Worm (Caenorhabditis elegans) whole organism, early embryonic: ENCODE measurements around the gene idpp-5.
A peak's percentile ranks its signal among the peaks of the same experiment; 100 is the strongest.

ENCODE experiments used
- B0310.2 ChIP-seq: sonication (generic microtip); optimal IDR thresholded peaks from 2 replicates; lab custom pipeline; 2016; ENCODE audit warnings: mild to moderate bottlenecking, missing genetic modification characterization, missing compliant biosample characterization
- F13C5.2 ChIP-seq: sonication (generic microtip); optimal IDR thresholded peaks from 2 replicates; lab custom pipeline; 2017; ENCODE audit warnings: mild to moderate bottlenecking, missing genetic modification characterization, inconsistent platforms, missing compliant biosample characterization
- aly-1 ChIP-seq: sonication (generic microtip); optimal IDR thresholded peaks from 2 replicates; lab custom pipeline; 2016; ENCODE audit warnings: missing genetic modification characterization, missing compliant biosample characterization
- ama-1 ChIP-seq: fragments of 150-350 bp; optimal IDR thresholded peaks from 2 replicates; lab custom pipeline; 2014
- ceh-13 ChIP-seq: fragments of 200-800 bp; sonication (Bioruptor generic); optimal IDR thresholded peaks from 2 replicates; lab custom pipeline; 2018; ENCODE audit warnings: mild to moderate bottlenecking, missing genetic modification characterization, missing compliant biosample characterization
- ceh-36 ChIP-seq: sonication (generic microtip); optimal IDR thresholded peaks from 2 replicates; lab custom pipeline; 2016; ENCODE audit warnings: missing genetic modification characterization, inconsistent platforms, missing compliant biosample characterization
- ets-7 ChIP-seq: sonication (generic microtip); optimal IDR thresholded peaks from 2 replicates; lab custom pipeline; 2016; ENCODE audit warnings: missing genotype, missing genetic modification characterization, missing compliant biosample characterization
- flt-1 ChIP-seq: fragments of 200-800 bp; sonication (Bioruptor generic); IDR thresholded peaks from 2 replicates; pipeline ENCODE4 v1.3.6; 2022; ENCODE audit warnings: missing genetic modification characterization, missing compliant biosample characterization
- hmbx-1 ChIP-seq: sonication (generic microtip); optimal IDR thresholded peaks from 2 replicates; lab custom pipeline; 2016; ENCODE audit warnings: mild to moderate bottlenecking, missing genetic modification characterization, missing compliant biosample characterization
- hmg-4 ChIP-seq: fragments of 200-800 bp; sonication (Bioruptor generic); optimal IDR thresholded peaks from 2 replicates; lab custom pipeline; 2018; ENCODE audit warnings: mild to moderate bottlenecking, missing genetic modification characterization, missing compliant biosample characterization
- hnd-1 ChIP-seq: sonication (generic microtip); optimal IDR thresholded peaks from 2 replicates; lab custom pipeline; 2016; ENCODE audit warnings: missing genetic modification characterization, missing compliant biosample characterization
- pes-1 ChIP-seq: fragments of 200-800 bp; sonication (Bioruptor generic); IDR thresholded peaks from 2 replicates; pipeline ENCODE4 v1.3.6; 2022; ENCODE audit warnings: missing genetic modification reagents, missing genetic modification characterization, missing compliant biosample characterization
- scrt-1 ChIP-seq: fragments of 200-800 bp; sonication (Bioruptor generic); IDR thresholded peaks from 2 replicates; pipeline ENCODE4 v1.3.6; 2022; ENCODE audit warnings: missing genetic modification characterization, missing compliant biosample characterization
- sea-1 ChIP-seq: fragments of 200-800 bp; sonication (Bioruptor generic); conservative IDR thresholded peaks from 2 replicates; pipeline ENCODE4 v1.3.6; 2022; ENCODE audit warnings: missing genetic modification characterization, missing compliant biosample characterization
- tbx-11 ChIP-seq: fragments of 200-800 bp; sonication (Bioruptor generic); IDR thresholded peaks from 2 replicates; pipeline ENCODE4 v1.3.6; 2022; ENCODE audit warnings: missing genetic modification characterization, missing compliant biosample characterization
- tbx-37 ChIP-seq: fragments of 200-800 bp; sonication (Bioruptor generic); conservative IDR thresholded peaks from 2 replicates; pipeline ENCODE4 v1.3.6; 2022; ENCODE audit warnings: missing genetic modification reagents, missing genetic modification characterization, missing compliant biosample characterization
- tra-4 ChIP-seq: sonication (generic microtip); optimal IDR thresholded peaks from 2 replicates; lab custom pipeline; 2017; ENCODE audit warnings: missing genetic modification characterization, missing compliant biosample characterization

Gene idpp-5

DNA sequence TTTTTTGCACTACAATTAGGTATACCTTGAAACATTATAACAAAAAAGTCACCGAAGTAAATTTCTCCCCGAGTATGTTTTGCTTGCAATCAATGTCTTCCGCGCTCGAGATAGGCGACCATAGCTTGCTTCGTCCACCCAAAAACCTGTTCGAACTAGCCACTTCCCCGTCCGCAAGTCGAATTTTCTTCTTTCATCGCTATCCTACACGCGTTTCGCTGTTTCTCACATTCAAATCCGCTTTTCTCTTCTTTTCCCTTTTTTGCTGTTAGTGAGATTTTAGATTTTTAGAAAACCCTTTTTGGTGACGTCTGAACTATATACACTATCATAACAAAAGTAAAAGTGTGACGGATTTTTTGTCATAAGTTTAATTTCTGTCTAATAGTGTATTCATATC lies 19.4 kb downstream of the idpp-5 start:
- TF ChIP-seq pes-1 (GFP tag; lab: Robert Waterston, UW) (no peak), aly-1 (tag; lab: Kevin White, UChicago) (no peak), hnd-1 (tag; lab: Kevin White, UChicago) (no peak), hmbx-1 (tag; lab: Kevin White, UChicago) (no peak), tbx-11 (no peak), sea-1 (GFP tag; lab: Robert Waterston, UW) (no peak)

- no peak for TF ChIP-seq tbx-11
- TF ChIP-seq aly-1 (tag; lab: Kevin White, UChicago), result no peak
- peak; percentile 8 for TF ChIP-seq F13C5.2 (tag; lab: Kevin White, UChicago)
- peak; percentile 16; the same call in 1 of the 2 replicates for TF ChIP-seq pes-1 (GFP tag; lab: Robert Waterston, UW)
Observed at ce11 chrX:3772405-3772804, 20.2 kb downstream of the idpp-5 start, which contains the start of gene F47B7.2. TSS of gene F47B7.2 (plus strand) at chrX:3772762.

DNA sequence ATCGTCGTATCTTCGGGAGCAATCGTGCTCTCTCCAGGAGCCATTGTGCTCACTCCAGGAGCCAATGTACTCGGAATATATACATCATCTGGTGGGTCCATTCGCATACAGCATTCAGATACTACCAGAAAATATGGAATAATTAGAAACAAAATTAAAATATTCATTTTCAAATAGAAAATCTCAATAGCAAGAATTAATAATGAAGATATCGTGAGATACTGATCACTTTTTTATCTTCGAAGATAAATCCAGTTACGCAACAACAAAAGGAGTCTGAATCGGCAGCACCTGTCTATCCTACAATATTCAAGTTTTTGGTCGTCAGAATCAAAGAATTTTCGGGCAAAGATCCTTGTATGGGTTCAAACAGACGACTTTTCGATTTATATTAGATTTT lies 23.9 kb downstream of the idpp-5 start, which contains the start of gene F47B7.5:
Gene F47B7.5 (minus strand): TSS at position 101 of the 400 bp plus-strand sequence.
- TF ChIP-seq tbx-37 (GFP tag; lab: Robert Waterston, UW) (no peak), B0310.2 (no peak), aly-1 (tag; lab: Kevin White, UChicago) (no peak), ets-7 (tag; lab: Kevin White, UChicago) (no peak), flt-1 (GFP tag; lab: Robert Waterston, UW) (no peak), tbx-11 (no peak), pes-1 (GFP tag; lab: Robert Waterston, UW) (no peak), hmbx-1 (tag; lab: Kevin White, UChicago) (no peak), tra-4 (tag; lab: Kevin White, UChicago) (no peak), ama-1 (no peak), hnd-1 (tag; lab: Kevin White, UChicago) (no peak), ceh-36 (no peak), ceh-13 (GFP tag; lab: Kevin White, UChicago) (no peak), F13C5.2 (tag; lab: Kevin White, UChicago) (no peak), sea-1 (GFP tag; lab: Robert Waterston, UW) (no peak), hmg-4 (GFP tag; lab: Kevin White, UChicago) (no peak), scrt-1 (GFP tag; lab: Robert Waterston, UW) (no peak)

ce11 chrX:3766552-3766951 lies 26.1 kb downstream of the idpp-5 start, which contains the start of gene F47B7.4:
TSS of gene F47B7.4 (minus strand) at chrX:3766652.
- TF ChIP-seq sea-1 (GFP tag; lab: Robert Waterston, UW) (no peak), ama-1 (no peak), hmbx-1 (tag; lab: Kevin White, UChicago) (no peak), hmg-4 (GFP tag; lab: Kevin White, UChicago) (no peak), ceh-36 (no peak), B0310.2 (no peak), tbx-11 (no peak), hnd-1 (tag; lab: Kevin White, UChicago) (no peak), F13C5.2 (tag; lab: Kevin White, UChicago) (no peak)

- TF ChIP-seq ets-7 (tag; lab: Kevin White, UChicago) (no peak), ama-1 (no peak), ceh-13 (GFP tag; lab: Kevin White, UChicago) (no peak), hmbx-1 (tag; lab: Kevin White, UChicago) (no peak), hmg-4 (GFP tag; lab: Kevin White, UChicago) (no peak), aly-1 (tag; lab: Kevin White, UChicago) (no peak), scrt-1 (GFP tag; lab: Robert Waterston, UW) (no peak), F13C5.2 (tag; lab: Kevin White, UChicago) (no peak), flt-1 (GFP tag; lab: Robert Waterston, UW) (no peak), sea-1 (GFP tag; lab: Robert Waterston, UW) (no peak), tbx-37 (GFP tag; lab: Robert Waterston, UW) (no peak), hnd-1 (tag; lab: Kevin White, UChicago) (no peak)
Observed at ce11 chrX:3764295-3764694, 28.3 kb downstream of the idpp-5 start, which contains the start of gene F47B7.3. TSS of gene F47B7.3 (minus strand) at chrX:3764395.

DNA sequence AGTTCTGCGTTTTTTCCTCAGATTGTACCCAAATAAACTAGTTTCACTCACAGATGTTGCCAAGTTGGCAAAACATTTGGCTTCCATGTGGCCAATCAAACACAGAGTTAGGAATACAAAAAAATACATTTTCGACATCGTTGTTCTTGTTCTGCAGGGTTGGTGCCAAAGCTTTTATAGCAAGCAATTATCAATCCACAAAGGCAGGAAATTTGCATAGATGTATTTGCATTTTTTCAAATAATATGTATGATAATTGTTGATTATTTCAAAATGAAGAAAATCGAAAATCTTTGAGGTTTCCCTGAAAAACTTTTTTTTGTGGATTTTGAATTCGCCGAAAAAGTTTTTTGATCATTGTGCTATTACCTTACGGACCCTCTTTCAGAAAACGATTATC lies 30.2 kb downstream of the idpp-5 start, which contains the start of gene T14G12.11:
Gene T14G12.11 (minus strand): TSS at position 138 of the 400 bp plus-strand sequence.
- TF ChIP-seq hnd-1 (tag; lab: Kevin White, UChicago) (no peak), tra-4 (tag; lab: Kevin White, UChicago) (no peak), aly-1 (tag; lab: Kevin White, UChicago) (no peak), tbx-37 (GFP tag; lab: Robert Waterston, UW) (no peak), ama-1 (no peak)

- TF ChIP-seq tbx-37 (GFP tag; lab: Robert Waterston, UW) (no peak), sea-1 (GFP tag; lab: Robert Waterston, UW) (no peak), aly-1 (tag; lab: Kevin White, UChicago) (no peak), scrt-1 (GFP tag; lab: Robert Waterston, UW) (0 out of 2 replicates have a peak, but pooled peaks have one; percentile 58), hnd-1 (tag; lab: Kevin White, UChicago) (no peak), ama-1 (no peak)
Observed at ce11 chrX:3759820-3760219, 32.8 kb downstream of the idpp-5 start.

DNA sequence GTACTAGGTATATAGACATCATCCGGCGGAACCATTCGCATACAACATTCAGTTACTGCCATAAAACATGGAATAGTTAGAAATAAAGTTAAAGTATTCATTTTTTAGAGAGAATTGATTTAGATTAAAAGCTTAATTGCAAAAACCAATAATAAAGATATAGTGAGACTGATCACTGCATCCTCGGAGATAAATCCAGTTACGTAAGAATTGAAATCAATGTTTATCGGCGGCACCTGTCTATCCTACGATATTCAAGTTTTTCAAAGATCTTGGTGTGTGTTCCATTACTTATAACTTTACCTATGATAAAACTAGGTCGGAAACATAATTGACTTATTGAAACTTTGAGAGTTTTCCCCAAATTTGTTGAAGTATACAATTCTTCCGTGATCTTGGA lies 33.3 kb downstream of the idpp-5 start, which contains the start of gene T14G12.6:
Gene T14G12.6 (minus strand): TSS at position 101 of the 400 bp plus-strand sequence.
- TF ChIP-seq tra-4 (tag; lab: Kevin White, UChicago), result no peak
- TF ChIP-seq F13C5.2 (tag; lab: Kevin White, UChicago), result no peak
- no peak for TF ChIP-seq ama-1
- no peak for TF ChIP-seq ceh-36
- no peak for TF ChIP-seq aly-1 (tag; lab: Kevin White, UChicago)
- no peak for TF ChIP-seq tbx-11
- TF ChIP-seq sea-1 (GFP tag; lab: Robert Waterston, UW), result no peak
- no peak for TF ChIP-seq hnd-1 (tag; lab: Kevin White, UChicago)
- no peak for TF ChIP-seq hmg-4 (GFP tag; lab: Kevin White, UChicago)
- no peak for TF ChIP-seq scrt-1 (GFP tag; lab: Robert Waterston, UW)
- TF ChIP-seq ets-7 (tag; lab: Kevin White, UChicago), result no peak
- no peak for TF ChIP-seq pes-1 (GFP tag; lab: Robert Waterston, UW)
- no peak for TF ChIP-seq hmbx-1 (tag; lab: Kevin White, UChicago)
- no peak for TF ChIP-seq tbx-37 (GFP tag; lab: Robert Waterston, UW)
- no peak for TF ChIP-seq flt-1 (GFP tag; lab: Robert Waterston, UW)
- TF ChIP-seq ceh-13 (GFP tag; lab: Kevin White, UChicago), result no peak
- TF ChIP-seq B0310.2, result no peak
